Worm (Caenorhabditis elegans): Measurements from ENCODE around the gene F47B7.5.

ce11 chrX:3795642-3796041 lies 27.0 kb upstream of the F47B7.5 start, which contains the start of gene F35A5.5:
- TF ChIP-seq ets-4 (tag; optimal IDR thresholded peaks at IDR 0.05) (no peak), gmeb-2 (tag; optimal IDR thresholded peaks at IDR 0.05) (no peak)

All from whole organism, late embryonic.